Fruit fly (Drosophila melanogaster): Measurements from ENCODE around the gene Hand.

DNA sequence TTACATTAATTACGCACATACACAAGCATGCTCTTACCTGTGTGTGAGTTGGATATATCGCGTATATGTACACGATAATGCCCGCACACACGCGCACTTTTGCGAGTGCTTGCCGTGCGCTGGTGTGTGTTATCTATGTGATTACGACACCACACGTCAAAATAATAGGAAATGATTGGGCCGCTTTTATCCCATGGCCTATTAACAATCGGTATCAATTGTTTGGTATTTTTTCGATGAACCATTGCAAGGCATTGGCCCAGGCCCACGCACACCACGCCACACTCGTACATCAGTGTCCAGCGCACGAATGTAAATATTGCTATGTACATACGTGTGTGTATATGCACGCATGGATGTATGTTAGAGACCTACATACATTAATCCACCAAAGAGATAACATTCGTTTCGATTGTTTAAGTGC is 39.7 kb upstream of the Hand start:
- no peak for TF ChIP-seq insv (optimal IDR thresholded peaks at IDR 0.05)
- no peak for TF ChIP-seq psq (optimal IDR thresholded peaks at IDR 0.05)
- TF ChIP-seq h (optimal IDR thresholded peaks at IDR 0.05): no peak
